Worm (Caenorhabditis elegans) whole organism, L3 larva: Measurements from ENCODE around the gene T04A8.18.
"Not testable (repeated sequence)": the region's sequence is repeated elsewhere in the genome, so short reads cannot be mapped to it uniquely, and the experiment has no call there.

Experiments used
- R02D3.7 ChIP-seq: fragments of 150-350 bp; optimal IDR thresholded peaks from 2 replicates; lab custom pipeline; 2014; ENCODE audit warnings: missing biosample characterization, missing genetic modification characterization
- ZK546.5 ChIP-seq: sonication (generic microtip); optimal IDR thresholded peaks from 2 replicates; lab custom pipeline; 2017; ENCODE audit warnings: missing biosample characterization, missing genetic modification characterization
- ama-1 ChIP-seq: fragments of 150-350 bp; optimal IDR thresholded peaks from 2 replicates; lab custom pipeline; 2018
- ceh-16 ChIP-seq: sonication (generic microtip); optimal IDR thresholded peaks from 2 replicates; lab custom pipeline; 2017; ENCODE audit warnings: missing biosample characterization, missing genetic modification characterization
- ceh-28 ChIP-seq: fragments of 150-350 bp; optimal IDR thresholded peaks from 2 replicates; lab custom pipeline; 2014; ENCODE audit warnings: missing biosample characterization, missing genetic modification reagents, missing genetic modification characterization
- ceh-82 ChIP-seq: fragments of 150-350 bp; optimal IDR thresholded peaks from 2 replicates; lab custom pipeline; 2014; ENCODE audit warnings: missing biosample characterization, missing genetic modification characterization
- ceh-9 ChIP-seq: sonication (generic microtip); optimal IDR thresholded peaks from 2 replicates; lab custom pipeline; 2018; ENCODE audit warnings: missing biosample characterization, missing genetic modification characterization
- daf-12 ChIP-seq: fragments of 150-350 bp; optimal IDR thresholded peaks from 2 replicates; lab custom pipeline; 2014; ENCODE audit warnings: missing biosample characterization, missing genetic modification reagents, missing genetic modification characterization
- egl-27 ChIP-seq: sonication (generic microtip); optimal IDR thresholded peaks from 4 replicates; lab custom pipeline; 2017; ENCODE audit warnings: missing biosample characterization, missing genetic modification reagents, missing genetic modification characterization
- egl-5 ChIP-seq: fragments of 150-350 bp; optimal IDR thresholded peaks from 2 replicates; lab custom pipeline; 2017; ENCODE audit warnings: missing biosample characterization, missing genetic modification reagents, missing genetic modification characterization, inconsistent platforms
- elt-1 ChIP-seq: fragments of 150-350 bp; optimal IDR thresholded peaks from 2 replicates; lab custom pipeline; 2014; ENCODE audit warnings: missing biosample characterization, missing genetic modification characterization
- elt-2 ChIP-seq: sonication (generic microtip); optimal IDR thresholded peaks from 2 replicates; lab custom pipeline; 2016; ENCODE audit warnings: missing genetic modification reagents, mild to moderate bottlenecking, missing genetic modification characterization, missing compliant biosample characterization
- elt-3 ChIP-seq, 3 experiments: fragments of 150-350 bp in 1 of 3; sonication (generic microtip) in 2 of 3; optimal IDR thresholded peaks; 2 replicates in 2 of 3; 4 replicates in 1 of 3; lab custom pipeline; 2014 to 2017; ENCODE audit warnings: missing biosample characterization in 3 of 3, missing genetic modification characterization in 3 of 3
- eor-1 ChIP-seq, 2 experiments: fragments of 150-350 bp; optimal IDR thresholded peaks; 2 replicates each; lab custom pipeline; 2014 to 2018; ENCODE audit warnings: missing biosample characterization in 2 of 2, missing genetic modification characterization in 2 of 2
- fkh-10 ChIP-seq: sonication (generic microtip); optimal IDR thresholded peaks from 2 replicates; lab custom pipeline; 2017; ENCODE audit warnings: missing biosample characterization, missing genetic modification reagents, missing genetic modification characterization
- fkh-2 ChIP-seq: fragments of 150-350 bp; optimal IDR thresholded peaks from 2 replicates; lab custom pipeline; 2014; ENCODE audit warnings: missing biosample characterization, missing genetic modification reagents, missing genetic modification characterization
- hmg-11 ChIP-seq: sonication (generic microtip); optimal IDR thresholded peaks from 2 replicates; lab custom pipeline; 2016; ENCODE audit warnings: missing genetic modification characterization, missing compliant biosample characterization
- jun-1 ChIP-seq: fragments of 150-350 bp; optimal IDR thresholded peaks from 2 replicates; lab custom pipeline; 2014; ENCODE audit warnings: missing biosample characterization, missing genetic modification reagents, missing genetic modification characterization
- lin-15B ChIP-seq: fragments of 150-350 bp; optimal IDR thresholded peaks from 2 replicates; lab custom pipeline; 2014; ENCODE audit warnings: missing biosample characterization, missing genetic modification characterization
- lin-39 ChIP-seq: fragments of 150-350 bp; optimal IDR thresholded peaks from 2 replicates; lab custom pipeline; 2018; ENCODE audit warnings: missing biosample characterization, missing genetic modification reagents, missing genetic modification characterization
- lsy-12 ChIP-seq: sonication (generic microtip); optimal IDR thresholded peaks from 2 replicates; lab custom pipeline; 2016; ENCODE audit warnings: mild to moderate bottlenecking, missing genetic modification characterization, missing compliant biosample characterization
- mdl-1 ChIP-seq: fragments of 150-350 bp; optimal IDR thresholded peaks from 2 replicates; lab custom pipeline; 2014; ENCODE audit warnings: missing biosample characterization, missing genetic modification characterization
- nfya-1 ChIP-seq: sonication (generic microtip); optimal IDR thresholded peaks from 2 replicates; lab custom pipeline; 2017; ENCODE audit warnings: missing genetic modification characterization, mild to moderate bottlenecking, missing compliant biosample characterization, antibody characterized with exemption, moderate library complexity; ENCODE audit not compliant: insufficient read depth
- nhr-11 ChIP-seq: fragments of 150-350 bp; optimal IDR thresholded peaks from 2 replicates; lab custom pipeline; 2014; ENCODE audit warnings: missing biosample characterization, missing genetic modification characterization
- nhr-12 ChIP-seq: fragments of 150-350 bp; optimal IDR thresholded peaks from 2 replicates; lab custom pipeline; 2014; ENCODE audit warnings: missing biosample characterization, missing genetic modification characterization
- nhr-23 ChIP-seq: fragments of 150-350 bp; optimal IDR thresholded peaks from 2 replicates; lab custom pipeline; 2014; ENCODE audit warnings: missing biosample characterization, missing genetic modification reagents, missing genetic modification characterization
- nhr-237 ChIP-seq: fragments of 150-350 bp; optimal IDR thresholded peaks from 2 replicates; lab custom pipeline; 2014; ENCODE audit warnings: missing biosample characterization, missing genetic modification characterization
- nhr-25 ChIP-seq: sonication (generic microtip); optimal IDR thresholded peaks from 2 replicates; lab custom pipeline; 2017; ENCODE audit warnings: missing biosample characterization, missing genetic modification characterization
- nhr-28 ChIP-seq: fragments of 150-350 bp; optimal IDR thresholded peaks from 2 replicates; lab custom pipeline; 2014; ENCODE audit warnings: missing biosample characterization, missing genetic modification characterization
- nhr-43 ChIP-seq: sonication (generic microtip); optimal IDR thresholded peaks from 2 replicates; lab custom pipeline; 2016; ENCODE audit warnings: mild to moderate bottlenecking, missing genetic modification characterization, missing compliant biosample characterization; ENCODE audit not compliant: poor library complexity, severe bottlenecking
- nhr-67 ChIP-seq: fragments of 150-350 bp; optimal IDR thresholded peaks from 2 replicates; lab custom pipeline; 2014; ENCODE audit warnings: missing biosample characterization, missing genetic modification characterization
- nhr-76 ChIP-seq: fragments of 150-350 bp; sonication (generic microtip); optimal IDR thresholded peaks from 5 replicates; lab custom pipeline; 2014; ENCODE audit warnings: missing biosample characterization, missing genetic modification characterization
- nhr-77 ChIP-seq: fragments of 150-350 bp; optimal IDR thresholded peaks from 2 replicates; lab custom pipeline; 2014; ENCODE audit warnings: missing biosample characterization, missing genetic modification characterization
- pha-4 ChIP-seq: fragments of 150-350 bp; optimal IDR thresholded peaks from 2 replicates; lab custom pipeline; 2014; ENCODE audit warnings: missing biosample characterization, missing genetic modification reagents, missing genetic modification characterization
- pqm-1 ChIP-seq: fragments of 150-350 bp; optimal IDR thresholded peaks from 2 replicates; lab custom pipeline; 2017; ENCODE audit warnings: missing biosample characterization, missing genetic modification characterization, inconsistent platforms
- skn-1 ChIP-seq: fragments of 150-350 bp; optimal IDR thresholded peaks from 2 replicates; lab custom pipeline; 2014; ENCODE audit warnings: missing biosample characterization, missing genetic modification characterization
- snpc-4 ChIP-seq: fragments of 150-350 bp; optimal IDR thresholded peaks from 2 replicates; lab custom pipeline; 2014; ENCODE audit warnings: missing biosample characterization, missing genetic modification characterization
- tbx-2 ChIP-seq: sonication (generic microtip); optimal IDR thresholded peaks from 2 replicates; lab custom pipeline; 2016; ENCODE audit warnings: mild to moderate bottlenecking, missing genetic modification characterization, missing compliant biosample characterization
- unc-62 ChIP-seq: fragments of 150-350 bp; sonication (generic microtip); optimal IDR thresholded peaks from 4 replicates; lab custom pipeline; 2014; ENCODE audit warnings: missing biosample characterization, missing genetic modification reagents, missing genetic modification characterization
- zag-1 ChIP-seq: fragments of 150-350 bp; optimal IDR thresholded peaks from 2 replicates; lab custom pipeline; 2014; ENCODE audit warnings: missing biosample characterization, missing genetic modification characterization
- ztf-11 ChIP-seq: fragments of 150-350 bp; optimal IDR thresholded peaks from 2 replicates; lab custom pipeline; 2014; ENCODE audit warnings: missing biosample characterization, missing genetic modification characterization

The T04A8.18 gene

DNA sequence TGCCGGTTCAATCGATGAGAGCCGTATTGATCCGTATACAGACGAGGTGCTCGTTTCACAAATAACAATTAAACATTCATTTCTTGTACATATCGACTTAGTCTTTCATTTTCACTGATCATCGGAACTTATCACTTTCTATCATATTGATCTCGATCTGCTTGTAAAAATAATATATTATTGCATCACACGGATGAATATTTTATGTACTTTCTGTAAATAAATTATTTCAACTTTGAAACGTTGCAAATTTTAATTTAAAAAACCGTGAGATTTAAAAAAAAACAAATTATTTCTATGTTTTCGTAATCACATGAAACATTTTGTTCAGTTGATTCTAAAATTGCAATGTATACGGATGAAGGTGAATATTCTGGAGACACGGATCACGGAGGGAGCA, 33.6 kb downstream of the T04A8.18 start, which contains the start of gene twk-6:
Gene twk-6, plus strand, starts transcription at position 301 of the 400 bp plus-strand sequence.
- not testable (repeated sequence) for TF ChIP-seq lin-15B (tag; lab: Kevin White, UChicago); nfya-1; nhr-11 (tag; lab: Kevin White, UChicago)

ce11 chrIII:4745934-4746333, 36.9 kb downstream of the T04A8.18 start, which contains the start of gene F17C8.6:
F17C8.6 (minus strand) TSS chrIII:4746034.
- no peak for TF ChIP-seq nfya-1
- no peak for TF ChIP-seq nhr-67 (tag; lab: Kevin White, UChicago)
- TF ChIP-seq, all 47 proteins: peak for 0

ce11 chrIII:4748109-4748508, 39.1 kb downstream of the T04A8.18 start, which contains the start of gene col-89:
col-89 (plus strand) TSS chrIII:4748127.
- TF ChIP-seq snpc-4 (no peak), unc-62 (no peak), ceh-9 (no peak), elt-3 (tag; optimal IDR thresholded peaks at IDR 0.05; lab: Kevin White, UChicago) (no peak), eor-1 (tag; optimal IDR thresholded peaks at IDR 0.05; lab: Kevin White, UChicago) (no peak), nhr-43 (tag; lab: Kevin White, UChicago) (no peak), ztf-11 (no peak), ceh-28 (tag; lab: Kevin White, UChicago) (no peak), zag-1 (tag; lab: Kevin White, UChicago) (no peak), nhr-12 (no peak), fkh-10 (GFP tag; lab: Kevin White, UChicago) (no peak), nhr-237 (no peak), daf-12 (tag; lab: Kevin White, UChicago) (no peak)
- TF ChIP-seq, all 47 proteins: peak for 0

- TF ChIP-seq lsy-12 (tag; lab: Kevin White, UChicago) = no peak
- no peak for TF ChIP-seq fkh-2
- TF ChIP-seq nhr-76 (tag; lab: Kevin White, UChicago) = no peak
- no peak for TF ChIP-seq pqm-1 (tag; lab: Kevin White, UChicago)
- no peak for TF ChIP-seq elt-3 (tag; optimal IDR thresholded peaks at IDR 0.05; lab: Kevin White, UChicago)
- no peak for TF ChIP-seq mdl-1 (tag; lab: Kevin White, UChicago)
Measured at ce11 chrIII:4748666-4749065, 39.7 kb downstream of the T04A8.18 start.

ce11 chrIII:4754001-4754561, 45.1 kb downstream of the T04A8.18 start, which contains the start of the genes rps-0 and rbg-3:
rps-0 (minus strand) TSS chrIII:4754051.
rbg-3 (plus strand) TSS chrIII:4754424.
- TF ChIP-seq nhr-12 (no peak), pha-4 (tag; lab: Kevin White, UChicago) (peak; percentile 97), nhr-25 (tag; lab: Kevin White, UChicago) (peak; percentile 92), ceh-9 (no peak), pqm-1 (tag; lab: Kevin White, UChicago) (peak; percentile 69), egl-5 (tag; lab: Kevin White, UChicago) (peak; percentile 85), elt-2 (peak; percentile 63), R02D3.7 (tag; lab: Kevin White, UChicago) (peak; percentile 99), ama-1 (lab: Kevin White, UChicago) (peak; percentile 41), elt-1 (tag; lab: Kevin White, UChicago) (peak; percentile 27), ceh-28 (tag; lab: Kevin White, UChicago) (peak; percentile 81), zag-1 (tag; lab: Kevin White, UChicago) (peak; percentile 13), nhr-237 (no peak), hmg-11 (tag; lab: Kevin White, UChicago) (peak; percentile 75), mdl-1 (tag; lab: Kevin White, UChicago) (no peak), unc-62 (peak; percentile 53), ceh-16 (tag; lab: Kevin White, UChicago) (no peak), nhr-43 (tag; lab: Kevin White, UChicago) (peak; percentile 82), lin-15B (tag; lab: Kevin White, UChicago) (peak; percentile 97), nfya-1 (peak; percentile 96), skn-1 (tag; lab: Kevin White, UChicago) (peak; percentile 62), nhr-23 (tag; lab: Kevin White, UChicago) (peak; percentile 96), ceh-82 (tag; lab: Kevin White, UChicago) (no peak), nhr-77 (tag; lab: Kevin White, UChicago) (peak; percentile 46), ztf-11 (no peak), fkh-10 (GFP tag; lab: Kevin White, UChicago) (peak; percentile 38), tbx-2 (tag; lab: Kevin White, UChicago) (peak; percentile 66), lsy-12 (tag; lab: Kevin White, UChicago) (peak; percentile 86), lin-39 (tag; lab: Kevin White, UChicago) (peak; percentile 93), nhr-11 (tag; lab: Kevin White, UChicago) (peak; percentile 64), nhr-28 (tag; lab: Kevin White, UChicago) (no peak), egl-27 (tag; lab: Kevin White, UChicago) (peak; percentile 51), ZK546.5 (tag; lab: Kevin White, UChicago) (peak; percentile 29), jun-1 (tag; lab: Kevin White, UChicago) (peak; percentile 86), snpc-4 (peak; percentile 84), eor-1 (tag; optimal IDR thresholded peaks at IDR 0.05; lab: Kevin White, UChicago) (no peak), elt-3 (tag; optimal IDR thresholded peaks at IDR 0.05; lab: Kevin White, UChicago) (peak in 1 of 3 experiments; percentile 23)
- TF ChIP-seq, all 47 proteins: peak for 28
